Worm (Caenorhabditis elegans): ENCODE measurements around the gene F10G7.12.
A peak's percentile ranks its signal among the peaks of the same experiment; 100 is the strongest.

Gene F10G7.12

DNA sequence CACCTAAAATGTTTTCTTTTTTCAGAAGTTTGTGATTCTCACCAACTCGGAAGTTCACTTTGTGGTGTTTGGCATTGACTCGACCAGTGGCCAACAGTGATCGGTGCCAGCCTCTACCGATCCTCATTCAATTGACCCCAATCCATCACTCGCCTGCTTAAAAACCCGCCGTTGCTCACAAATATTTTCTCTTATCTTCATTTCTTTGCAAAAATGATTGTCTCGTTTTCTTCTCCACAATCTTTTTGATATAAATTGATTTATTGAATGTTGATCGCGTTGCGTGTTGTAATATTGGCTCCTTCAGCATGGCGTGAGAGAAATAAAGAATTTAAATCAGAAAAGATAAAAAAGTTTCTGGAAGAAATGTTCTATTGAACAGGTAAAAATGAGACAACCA, 47.0 kb downstream of the F10G7.12 start:
- peak in 1 of 2 experiments; percentile 90 for TF ChIP-seq daf-16 (GFP tag; optimal IDR thresholded peaks at IDR 0.05)
- TF ChIP-seq daf-16 (tag; optimal IDR thresholded peaks at IDR 0.05), result no peak
- TF ChIP-seq jun-1 (tag; optimal IDR thresholded peaks at IDR 0.05), result no peak
- TF ChIP-seq unc-62 (GFP tag; optimal IDR thresholded peaks at IDR 0.05 in 1 of 2), result peak in 1 of 2 experiments; percentile 6
- TF ChIP-seq unc-62 (tag; optimal IDR thresholded peaks at IDR 0.05), result no peak
- no peak for TF ChIP-seq hlh-30 (tag; optimal IDR thresholded peaks at IDR 0.05; ENCODE audit: insufficient read depth)

DNA sequence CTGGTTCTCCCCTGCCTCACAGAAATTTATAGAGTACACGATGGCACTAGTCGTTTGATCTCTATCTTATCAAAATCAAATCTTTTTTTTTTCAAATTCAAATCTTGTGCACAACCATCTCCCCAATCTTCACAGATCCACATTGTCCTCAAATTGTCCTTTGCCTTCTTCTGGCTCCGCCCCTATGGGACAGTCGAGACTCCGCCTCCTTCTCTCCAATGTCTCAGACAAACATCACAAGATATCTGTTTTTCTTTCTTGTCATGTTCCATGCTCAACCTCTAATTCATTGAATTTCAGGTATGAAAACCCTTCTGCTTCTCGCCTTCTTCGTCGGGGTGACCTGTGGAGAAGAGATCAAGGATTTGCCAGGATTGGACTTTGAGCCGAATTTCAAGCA, 47.8 kb downstream of the F10G7.12 start, which contains the start of gene ctsa-1.1:
Gene ctsa-1.1, plus strand, starts transcription at position 301 of the 400 bp plus-strand sequence.
- TF ChIP-seq unc-62 (GFP tag; optimal IDR thresholded peaks at IDR 0.05 in 1 of 2) (peak in 1 of 2 experiments; percentile 3), unc-62 (tag; optimal IDR thresholded peaks at IDR 0.05) (no peak), zag-1 (tag; optimal IDR thresholded peaks at IDR 0.05) (no peak), mep-1 (tag; optimal IDR thresholded peaks at IDR 0.05) (no peak), Y48G9A.11 (GFP tag; IDR thresholded peaks at IDR 0.05) (no peak), dpl-1 (GFP tag; optimal IDR thresholded peaks at IDR 0.05) (no peak), ceh-44 (GFP tag; IDR thresholded peaks at IDR 0.05) (no peak)

DNA sequence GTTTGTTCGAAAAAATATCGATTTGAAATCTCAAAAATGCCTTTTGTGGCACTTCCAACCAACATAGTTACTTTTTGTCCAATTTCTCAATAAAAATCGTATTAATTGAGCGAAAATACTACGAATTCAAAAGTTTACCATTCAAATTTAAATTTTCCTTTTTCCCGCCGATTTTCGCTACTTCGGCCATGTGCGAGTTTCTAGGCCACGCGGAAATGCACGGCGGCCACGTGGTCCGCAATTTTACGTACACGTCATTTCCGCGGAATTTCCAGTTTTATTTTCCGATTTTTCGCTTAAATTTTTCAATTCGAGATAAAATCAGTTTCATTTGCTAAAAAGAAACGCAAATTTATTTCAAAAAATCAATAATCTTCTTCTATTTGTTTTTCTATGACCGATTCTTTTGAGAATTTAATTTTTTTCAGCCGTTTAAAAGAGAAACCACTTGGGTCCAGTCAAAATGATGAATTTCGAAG, 50.4 kb downstream of the F10G7.12 start, which contains the start of gene eas-1:
Gene eas-1, plus strand, starts transcription at position 429 of the 479 bp plus-strand sequence.
- peak; percentile 96 for TF ChIP-seq mxl-3 (GFP tag; optimal IDR thresholded peaks at IDR 0.05)
- peak; percentile 12 for TF ChIP-seq nhr-11 (tag; optimal IDR thresholded peaks at IDR 0.05)
- peak; percentile 15 for TF ChIP-seq duxl-1 (tag; optimal IDR thresholded peaks at IDR 0.05; ENCODE audit: poor library complexity)
- no peak for TF ChIP-seq daf-12 (tag; optimal IDR thresholded peaks at IDR 0.05)
- TF ChIP-seq lin-1 (GFP tag; IDR thresholded peaks at IDR 0.05), result peak; percentile 57
- peak; percentile 62 for TF ChIP-seq lin-13 (GFP tag; optimal IDR thresholded peaks at IDR 0.05)
- no peak for TF ChIP-seq daf-16 (GFP tag; optimal IDR thresholded peaks at IDR 0.05)
- peak; percentile 42 for TF ChIP-seq daf-16 (tag; optimal IDR thresholded peaks at IDR 0.05)
- TF ChIP-seq jun-1 (tag; optimal IDR thresholded peaks at IDR 0.05), result no peak
- TF ChIP-seq hif-1 (tag; optimal IDR thresholded peaks at IDR 0.05), result peak in 1 of 2 experiments; percentile 92
- no peak for TF ChIP-seq nhr-25 (tag; optimal IDR thresholded peaks at IDR 0.05; ENCODE audit: borderline replicate concordance, insufficient read depth)
- peak; percentile 73 for TF ChIP-seq nhr-6 (tag; optimal IDR thresholded peaks at IDR 0.05)
- TF ChIP-seq unc-62 (GFP tag; optimal IDR thresholded peaks at IDR 0.05 in 1 of 2), result peak in 1 of 2 experiments; percentile 87
- TF ChIP-seq unc-62 (tag; optimal IDR thresholded peaks at IDR 0.05), result no peak
- TF ChIP-seq set-16 (GFP tag; IDR thresholded peaks at IDR 0.05), result no peak
- TF ChIP-seq tag-97 (GFP tag; IDR thresholded peaks at IDR 0.05), result 0 out of 2 replicates have a peak, but pooled peaks have one; percentile 79
- no peak for TF ChIP-seq zip-2 (tag; optimal IDR thresholded peaks at IDR 0.05)
- no peak for TF ChIP-seq aly-2 (tag; optimal IDR thresholded peaks at IDR 0.05)
- peak; percentile 54 for TF ChIP-seq nhr-48 (tag; optimal IDR thresholded peaks at IDR 0.05)
- peak; percentile 59 for TF ChIP-seq dve-1 (tag; optimal IDR thresholded peaks at IDR 0.05; ENCODE audit: insufficient read depth)
- 0 out of 2 replicates have a peak, but pooled peaks have one; percentile 45 for TF ChIP-seq mxl-2 (GFP tag; conservative IDR thresholded peaks at IDR 0.05)
- TF ChIP-seq ztf-7 (tag; optimal IDR thresholded peaks at IDR 0.05), result peak; percentile 8
- TF ChIP-seq lsy-2 (tag; optimal IDR thresholded peaks at IDR 0.05), result peak in 1 of 2 experiments; percentile 86
- peak; percentile 14 for TF ChIP-seq F37D6.2 (tag; optimal IDR thresholded peaks at IDR 0.05)
- TF ChIP-seq lin-38 (GFP tag; IDR thresholded peaks at IDR 0.05), result peak; percentile 80
- TF ChIP-seq tra-1 (GFP tag; IDR thresholded peaks at IDR 0.05), result peak; percentile 54; the same call in 1 of the 2 replicates
- TF ChIP-seq unc-39 (tag; optimal IDR thresholded peaks at IDR 0.05), result no peak
- peak; percentile 82 to 95 for TF ChIP-seq mdl-1 (tag; optimal IDR thresholded peaks at IDR 0.05)
- TF ChIP-seq nhr-28 (tag; optimal IDR thresholded peaks at IDR 0.05), result peak; percentile 45
- peak; percentile 80 for TF ChIP-seq dmd-9 (GFP tag; IDR thresholded peaks at IDR 0.05)
- peak; percentile 99 for TF ChIP-seq mes-2 (tag; optimal IDR thresholded peaks at IDR 0.05; ENCODE audit: poor library complexity, severe bottlenecking)
- TF ChIP-seq Y48G9A.11 (GFP tag; IDR thresholded peaks at IDR 0.05), result peak; percentile 79
- TF ChIP-seq lir-3 (tag; optimal IDR thresholded peaks at IDR 0.05), result no peak
- TF ChIP-seq ZK337.2 (GFP tag; IDR thresholded peaks at IDR 0.05), result peak; percentile 90
- TF ChIP-seq hmg-1.1 (GFP tag; IDR thresholded peaks at IDR 0.05), result peak; percentile 66
- TF ChIP-seq ceh-44 (GFP tag; IDR thresholded peaks at IDR 0.05), result no peak
- TF ChIP-seq dpl-1 (GFP tag; optimal IDR thresholded peaks at IDR 0.05), result peak; percentile 97
- TF ChIP-seq ceh-62 (tag; optimal IDR thresholded peaks at IDR 0.05), result no peak
- peak; percentile 91 for TF ChIP-seq hlh-30 (tag; optimal IDR thresholded peaks at IDR 0.05; ENCODE audit: insufficient read depth)
- 0 out of 2 replicates have a peak, but pooled peaks have one; percentile 30 for TF ChIP-seq ceh-20 (GFP tag; IDR thresholded peaks at IDR 0.05)
- no peak for TF ChIP-seq zip-11 (GFP tag; IDR thresholded peaks at IDR 0.05)
- TF ChIP-seq hlh-11 (tag; optimal IDR thresholded peaks at IDR 0.05), result peak; percentile 71
- TF ChIP-seq mep-1 (tag; optimal IDR thresholded peaks at IDR 0.05), result no peak

Data from whole organism, L4 larva.